Fruit fly (Drosophila melanogaster) whole organism, adult: Measurements from ENCODE around the gene CG15404.

Experiments
- kay ChIP-seq: fragments of 200-800 bp; sonication (Bioruptor generic); peaks from one replicate; lab custom pipeline; 2016; ENCODE audit warnings: missing biosample characterization, missing genetic modification characterization, borderline replicate concordance
- tj ChIP-seq: fragments of 200-800 bp; sonication (Bioruptor generic); optimal IDR thresholded peaks from 3 replicates; lab custom pipeline; 2017; ENCODE audit warnings: missing biosample characterization, mild to moderate bottlenecking, missing genetic modification characterization, moderate library complexity

DNA sequence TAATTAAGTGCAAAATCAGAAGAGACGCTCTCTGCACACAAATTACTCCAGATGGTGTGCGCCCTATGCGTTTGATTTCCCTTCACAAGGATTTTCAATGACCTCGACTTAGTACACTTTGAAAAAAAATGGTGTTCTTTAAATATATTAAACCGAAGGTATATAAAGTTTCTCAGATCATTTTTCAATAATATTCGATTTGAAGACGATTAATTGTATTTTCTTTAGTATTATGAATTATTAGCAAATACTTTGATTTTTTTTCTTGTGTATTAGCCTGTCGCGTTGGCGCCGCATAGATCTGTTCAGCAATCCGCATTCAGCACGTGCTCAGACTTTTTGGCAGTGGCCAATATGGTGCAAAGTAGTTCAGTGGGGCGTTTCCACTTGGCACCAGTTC, 46.0 kb upstream of the CG15404 start:
- TF ChIP-seq tj (no peak), kay (GFP tag; lab: Kevin White, UChicago) (no peak)
